Fruit fly (Drosophila melanogaster) whole organism, adult: ENCODE measurements around the gene blp.

Source experiments
- CG7045 ChIP-seq: fragments of 200-800 bp; sonication (Bioruptor generic); optimal IDR thresholded peaks from 2 replicates; lab custom pipeline; 2017; ENCODE audit warnings: missing biosample characterization, mild to moderate bottlenecking, missing genetic modification characterization
- Hr96 ChIP-seq: fragments of 200-800 bp; sonication (Bioruptor generic); optimal IDR thresholded peaks from 2 replicates; lab custom pipeline; 2016; ENCODE audit warnings: missing biosample characterization, missing genetic modification characterization
- Mnt ChIP-seq: fragments of 200-800 bp; sonication (Bioruptor generic); optimal IDR thresholded peaks from 2 replicates; lab custom pipeline; 2016; ENCODE audit warnings: missing biosample characterization, mild to moderate bottlenecking, missing genetic modification characterization
- bab1 ChIP-seq: fragments of 200-800 bp; sonication (Bioruptor generic); optimal IDR thresholded peaks from 3 replicates; lab custom pipeline; 2019; ENCODE audit warnings: missing biosample characterization, mild to moderate bottlenecking, missing genetic modification characterization, moderate library complexity
- kay ChIP-seq: fragments of 200-800 bp; sonication (Bioruptor generic); peaks from one replicate; lab custom pipeline; 2016; ENCODE audit warnings: missing biosample characterization, missing genetic modification characterization, borderline replicate concordance
- tj ChIP-seq: fragments of 200-800 bp; sonication (Bioruptor generic); optimal IDR thresholded peaks from 3 replicates; lab custom pipeline; 2017; ENCODE audit warnings: missing biosample characterization, mild to moderate bottlenecking, missing genetic modification characterization, moderate library complexity

dm6 chr3R:15921747-15922146, 11.9 kb upstream of the blp start:
- TF ChIP-seq Hr96 (GFP tag; lab: Kevin White, UChicago) (no peak), CG7045 (no peak), Mnt (GFP tag; lab: Kevin White, UChicago) (no peak), bab1 (GFP tag; lab: Kevin White, UChicago) (no peak), tj (GFP tag; lab: Kevin White, UChicago) (no peak), kay (GFP tag; lab: Kevin White, UChicago) (no peak)
